Worm (Caenorhabditis elegans) whole organism, L3 larva: ENCODE data around the gene C35B1.4.
A peak's percentile ranks its signal among the peaks of the same experiment; 100 is the strongest.

ENCODE experiments used
- R02D3.7 ChIP-seq: fragments of 150-350 bp; optimal IDR thresholded peaks from 2 replicates; lab custom pipeline; 2014; ENCODE audit warnings: missing biosample characterization, missing genetic modification characterization
- ZK546.5 ChIP-seq: sonication (generic microtip); optimal IDR thresholded peaks from 2 replicates; lab custom pipeline; 2017; ENCODE audit warnings: missing biosample characterization, missing genetic modification characterization
- aly-2 ChIP-seq: fragments of 150-350 bp; optimal IDR thresholded peaks from 2 replicates; lab custom pipeline; 2014; ENCODE audit warnings: missing biosample characterization, missing genetic modification characterization
- ama-1 ChIP-seq: fragments of 150-350 bp; optimal IDR thresholded peaks from 2 replicates; lab custom pipeline; 2018
- ceh-16 ChIP-seq: sonication (generic microtip); optimal IDR thresholded peaks from 2 replicates; lab custom pipeline; 2017; ENCODE audit warnings: missing biosample characterization, missing genetic modification characterization
- ceh-28 ChIP-seq: fragments of 150-350 bp; optimal IDR thresholded peaks from 2 replicates; lab custom pipeline; 2014; ENCODE audit warnings: missing biosample characterization, missing genetic modification reagents, missing genetic modification characterization
- ceh-82 ChIP-seq: fragments of 150-350 bp; optimal IDR thresholded peaks from 2 replicates; lab custom pipeline; 2014; ENCODE audit warnings: missing biosample characterization, missing genetic modification characterization
- ceh-9 ChIP-seq: sonication (generic microtip); optimal IDR thresholded peaks from 2 replicates; lab custom pipeline; 2018; ENCODE audit warnings: missing biosample characterization, missing genetic modification characterization
- daf-12 ChIP-seq: fragments of 150-350 bp; optimal IDR thresholded peaks from 2 replicates; lab custom pipeline; 2014; ENCODE audit warnings: missing biosample characterization, missing genetic modification reagents, missing genetic modification characterization
- egl-27 ChIP-seq: sonication (generic microtip); optimal IDR thresholded peaks from 4 replicates; lab custom pipeline; 2017; ENCODE audit warnings: missing biosample characterization, missing genetic modification reagents, missing genetic modification characterization
- egl-5 ChIP-seq: fragments of 150-350 bp; optimal IDR thresholded peaks from 2 replicates; lab custom pipeline; 2017; ENCODE audit warnings: missing biosample characterization, missing genetic modification reagents, missing genetic modification characterization, inconsistent platforms
- elt-1 ChIP-seq: fragments of 150-350 bp; optimal IDR thresholded peaks from 2 replicates; lab custom pipeline; 2014; ENCODE audit warnings: missing biosample characterization, missing genetic modification characterization
- elt-2 ChIP-seq: sonication (generic microtip); optimal IDR thresholded peaks from 2 replicates; lab custom pipeline; 2016; ENCODE audit warnings: missing genetic modification reagents, mild to moderate bottlenecking, missing genetic modification characterization, missing compliant biosample characterization
- elt-3 ChIP-seq, 3 experiments: fragments of 150-350 bp in 1 of 3; sonication (generic microtip) in 2 of 3; optimal IDR thresholded peaks; 2 replicates in 2 of 3; 4 replicates in 1 of 3; lab custom pipeline; 2014 to 2017; ENCODE audit warnings: missing biosample characterization in 3 of 3, missing genetic modification characterization in 3 of 3
- eor-1 ChIP-seq, 2 experiments: fragments of 150-350 bp; optimal IDR thresholded peaks; 2 replicates each; lab custom pipeline; 2014 to 2018; ENCODE audit warnings: missing biosample characterization in 2 of 2, missing genetic modification characterization in 2 of 2
- fkh-10 ChIP-seq: sonication (generic microtip); optimal IDR thresholded peaks from 2 replicates; lab custom pipeline; 2017; ENCODE audit warnings: missing biosample characterization, missing genetic modification reagents, missing genetic modification characterization
- fkh-2 ChIP-seq: fragments of 150-350 bp; optimal IDR thresholded peaks from 2 replicates; lab custom pipeline; 2014; ENCODE audit warnings: missing biosample characterization, missing genetic modification reagents, missing genetic modification characterization
- fos-1 ChIP-seq: fragments of 150-350 bp; optimal IDR thresholded peaks from 2 replicates; lab custom pipeline; 2014; ENCODE audit warnings: missing biosample characterization, missing genetic modification characterization
- hmg-11 ChIP-seq: sonication (generic microtip); optimal IDR thresholded peaks from 2 replicates; lab custom pipeline; 2016; ENCODE audit warnings: missing genetic modification characterization, missing compliant biosample characterization
- jun-1 ChIP-seq: fragments of 150-350 bp; optimal IDR thresholded peaks from 2 replicates; lab custom pipeline; 2014; ENCODE audit warnings: missing biosample characterization, missing genetic modification reagents, missing genetic modification characterization
- lin-15B ChIP-seq: fragments of 150-350 bp; optimal IDR thresholded peaks from 2 replicates; lab custom pipeline; 2014; ENCODE audit warnings: missing biosample characterization, missing genetic modification characterization
- lin-39 ChIP-seq: fragments of 150-350 bp; optimal IDR thresholded peaks from 2 replicates; lab custom pipeline; 2018; ENCODE audit warnings: missing biosample characterization, missing genetic modification reagents, missing genetic modification characterization
- lsy-12 ChIP-seq: sonication (generic microtip); optimal IDR thresholded peaks from 2 replicates; lab custom pipeline; 2016; ENCODE audit warnings: mild to moderate bottlenecking, missing genetic modification characterization, missing compliant biosample characterization
- mdl-1 ChIP-seq: fragments of 150-350 bp; optimal IDR thresholded peaks from 2 replicates; lab custom pipeline; 2014; ENCODE audit warnings: missing biosample characterization, missing genetic modification characterization
- mml-1 ChIP-seq: fragments of 150-350 bp; sonication (generic microtip); optimal IDR thresholded peaks from 3 replicates; lab custom pipeline; 2014; ENCODE audit warnings: missing biosample characterization, missing genetic modification characterization
- nfya-1 ChIP-seq: sonication (generic microtip); optimal IDR thresholded peaks from 2 replicates; lab custom pipeline; 2017; ENCODE audit warnings: missing genetic modification characterization, mild to moderate bottlenecking, missing compliant biosample characterization, antibody characterized with exemption, moderate library complexity; ENCODE audit not compliant: insufficient read depth
- nhr-11 ChIP-seq: fragments of 150-350 bp; optimal IDR thresholded peaks from 2 replicates; lab custom pipeline; 2014; ENCODE audit warnings: missing biosample characterization, missing genetic modification characterization
- nhr-12 ChIP-seq: fragments of 150-350 bp; optimal IDR thresholded peaks from 2 replicates; lab custom pipeline; 2014; ENCODE audit warnings: missing biosample characterization, missing genetic modification characterization
- nhr-23 ChIP-seq: fragments of 150-350 bp; optimal IDR thresholded peaks from 2 replicates; lab custom pipeline; 2014; ENCODE audit warnings: missing biosample characterization, missing genetic modification reagents, missing genetic modification characterization
- nhr-237 ChIP-seq: fragments of 150-350 bp; optimal IDR thresholded peaks from 2 replicates; lab custom pipeline; 2014; ENCODE audit warnings: missing biosample characterization, missing genetic modification characterization
- nhr-25 ChIP-seq: sonication (generic microtip); optimal IDR thresholded peaks from 2 replicates; lab custom pipeline; 2017; ENCODE audit warnings: missing biosample characterization, missing genetic modification characterization
- nhr-28 ChIP-seq: fragments of 150-350 bp; optimal IDR thresholded peaks from 2 replicates; lab custom pipeline; 2014; ENCODE audit warnings: missing biosample characterization, missing genetic modification characterization
- nhr-43 ChIP-seq: sonication (generic microtip); optimal IDR thresholded peaks from 2 replicates; lab custom pipeline; 2016; ENCODE audit warnings: mild to moderate bottlenecking, missing genetic modification characterization, missing compliant biosample characterization; ENCODE audit not compliant: poor library complexity, severe bottlenecking
- nhr-67 ChIP-seq: fragments of 150-350 bp; optimal IDR thresholded peaks from 2 replicates; lab custom pipeline; 2014; ENCODE audit warnings: missing biosample characterization, missing genetic modification characterization
- nhr-76 ChIP-seq: fragments of 150-350 bp; sonication (generic microtip); optimal IDR thresholded peaks from 5 replicates; lab custom pipeline; 2014; ENCODE audit warnings: missing biosample characterization, missing genetic modification characterization
- nhr-77 ChIP-seq: fragments of 150-350 bp; optimal IDR thresholded peaks from 2 replicates; lab custom pipeline; 2014; ENCODE audit warnings: missing biosample characterization, missing genetic modification characterization
- pha-4 ChIP-seq: fragments of 150-350 bp; optimal IDR thresholded peaks from 2 replicates; lab custom pipeline; 2014; ENCODE audit warnings: missing biosample characterization, missing genetic modification reagents, missing genetic modification characterization
- pqm-1 ChIP-seq: fragments of 150-350 bp; optimal IDR thresholded peaks from 2 replicates; lab custom pipeline; 2017; ENCODE audit warnings: missing biosample characterization, missing genetic modification characterization, inconsistent platforms
- sea-2 ChIP-seq: fragments of 150-350 bp; sonication (generic microtip); optimal IDR thresholded peaks from 4 replicates; lab custom pipeline; 2014; ENCODE audit warnings: missing biosample characterization, missing genetic modification reagents, missing genetic modification characterization
- skn-1 ChIP-seq: fragments of 150-350 bp; optimal IDR thresholded peaks from 2 replicates; lab custom pipeline; 2014; ENCODE audit warnings: missing biosample characterization, missing genetic modification characterization
- snpc-4 ChIP-seq: fragments of 150-350 bp; optimal IDR thresholded peaks from 2 replicates; lab custom pipeline; 2014; ENCODE audit warnings: missing biosample characterization, missing genetic modification characterization
- tbx-2 ChIP-seq: sonication (generic microtip); optimal IDR thresholded peaks from 2 replicates; lab custom pipeline; 2016; ENCODE audit warnings: mild to moderate bottlenecking, missing genetic modification characterization, missing compliant biosample characterization
- unc-39 ChIP-seq: sonication (generic microtip); optimal IDR thresholded peaks from 4 replicates; lab custom pipeline; 2017; ENCODE audit warnings: missing biosample characterization, missing genetic modification characterization
- unc-62 ChIP-seq: fragments of 150-350 bp; sonication (generic microtip); optimal IDR thresholded peaks from 4 replicates; lab custom pipeline; 2014; ENCODE audit warnings: missing biosample characterization, missing genetic modification reagents, missing genetic modification characterization
- zag-1 ChIP-seq: fragments of 150-350 bp; optimal IDR thresholded peaks from 2 replicates; lab custom pipeline; 2014; ENCODE audit warnings: missing biosample characterization, missing genetic modification characterization
- ztf-11 ChIP-seq: fragments of 150-350 bp; optimal IDR thresholded peaks from 2 replicates; lab custom pipeline; 2014; ENCODE audit warnings: missing biosample characterization, missing genetic modification characterization
- ztf-4 ChIP-seq: fragments of 150-350 bp; optimal IDR thresholded peaks from 2 replicates; lab custom pipeline; 2014; ENCODE audit warnings: missing biosample characterization, missing genetic modification characterization

Gene C35B1.4

ce11 chrIV:4093087-4093486 lies 13.5 kb downstream of the C35B1.4 start:
- no peak for TF ChIP-seq aly-2 (tag; lab: Kevin White, UChicago)
- TF ChIP-seq eor-1 (tag; optimal IDR thresholded peaks at IDR 0.05; lab: Kevin White, UChicago), result no peak
- peak; percentile 10 for TF ChIP-seq egl-5 (tag; lab: Kevin White, UChicago)
- TF ChIP-seq mml-1 (tag; lab: Kevin White, UChicago), result no peak
- no peak for TF ChIP-seq ceh-16 (tag; lab: Kevin White, UChicago)
- TF ChIP-seq ceh-9 (tag; lab: Kevin White, UChicago), result no peak
- TF ChIP-seq fos-1 (tag; lab: Kevin White, UChicago), result peak; percentile 62
- TF ChIP-seq nfya-1 (tag; lab: Kevin White, UChicago), result peak; percentile 84
- no peak for TF ChIP-seq zag-1
- peak; percentile 64 for TF ChIP-seq nhr-43 (tag; lab: Kevin White, UChicago)
- peak; percentile 29 for TF ChIP-seq mdl-1
- peak; percentile 1 for TF ChIP-seq ama-1 (lab: Kevin White, UChicago)
- TF ChIP-seq lin-39 (tag; lab: Kevin White, UChicago), result peak; percentile 70
- peak; percentile 64 for TF ChIP-seq lsy-12
- peak; percentile 58 for TF ChIP-seq elt-2 (tag; lab: Kevin White, UChicago)
- TF ChIP-seq pha-4 (tag; lab: Kevin White, UChicago), result peak; percentile 76
- no peak for TF ChIP-seq unc-39 (tag; lab: Kevin White, UChicago)
- TF ChIP-seq nhr-11 (tag; lab: Kevin White, UChicago), result no peak
- peak; percentile 94 for TF ChIP-seq hmg-11 (tag; lab: Kevin White, UChicago)
- TF ChIP-seq nhr-67 (tag; lab: Kevin White, UChicago), result no peak
- no peak for TF ChIP-seq pqm-1 (tag; lab: Kevin White, UChicago)
- no peak for TF ChIP-seq ztf-11
- TF ChIP-seq tbx-2 (tag; lab: Kevin White, UChicago), result peak; percentile 42
- TF ChIP-seq fkh-10, result no peak
- peak; percentile 70 for TF ChIP-seq nhr-25 (tag; lab: Kevin White, UChicago)
- no peak for TF ChIP-seq skn-1 (tag; lab: Kevin White, UChicago)
- no peak for TF ChIP-seq ztf-4 (tag; lab: Kevin White, UChicago)
- peak; percentile 62 for TF ChIP-seq snpc-4 (tag; lab: Kevin White, UChicago)
- peak; percentile 51 for TF ChIP-seq nhr-23
- no peak for TF ChIP-seq nhr-76 (tag; lab: Kevin White, UChicago)
- peak; percentile 92 for TF ChIP-seq ceh-28
- no peak for TF ChIP-seq nhr-237 (tag; lab: Kevin White, UChicago)
- TF ChIP-seq fkh-2 (tag; lab: Kevin White, UChicago), result no peak
- no peak for TF ChIP-seq sea-2 (GFP tag; lab: Kevin White, UChicago)
- peak; percentile 34 for TF ChIP-seq unc-62 (GFP tag; lab: Kevin White, UChicago)
- TF ChIP-seq ceh-82, result no peak
- TF ChIP-seq elt-3 (tag; optimal IDR thresholded peaks at IDR 0.05; lab: Kevin White, UChicago), result no peak
- no peak for TF ChIP-seq daf-12
- TF ChIP-seq egl-27 (tag; lab: Kevin White, UChicago), result no peak
- no peak for TF ChIP-seq nhr-77 (tag; lab: Kevin White, UChicago)
- TF ChIP-seq R02D3.7 (tag; lab: Kevin White, UChicago), result peak; percentile 66
- TF ChIP-seq lin-15B (tag; lab: Kevin White, UChicago), result peak; percentile 47
- TF ChIP-seq nhr-28 (tag; lab: Kevin White, UChicago), result no peak
- no peak for TF ChIP-seq nhr-12 (tag; lab: Kevin White, UChicago)
- peak; percentile 77 for TF ChIP-seq jun-1 (tag; lab: Kevin White, UChicago)
- TF ChIP-seq elt-1 (tag; lab: Kevin White, UChicago), result no peak
- TF ChIP-seq ZK546.5 (tag; lab: Kevin White, UChicago), result no peak
- TF ChIP-seq, all 47 proteins: peak for 20
